Worm (Caenorhabditis elegans): Measurements from ENCODE around the gene ced-3.
A peak's percentile ranks its signal among the peaks of the same experiment; 100 is the strongest.

ced-3 gene

DNA sequence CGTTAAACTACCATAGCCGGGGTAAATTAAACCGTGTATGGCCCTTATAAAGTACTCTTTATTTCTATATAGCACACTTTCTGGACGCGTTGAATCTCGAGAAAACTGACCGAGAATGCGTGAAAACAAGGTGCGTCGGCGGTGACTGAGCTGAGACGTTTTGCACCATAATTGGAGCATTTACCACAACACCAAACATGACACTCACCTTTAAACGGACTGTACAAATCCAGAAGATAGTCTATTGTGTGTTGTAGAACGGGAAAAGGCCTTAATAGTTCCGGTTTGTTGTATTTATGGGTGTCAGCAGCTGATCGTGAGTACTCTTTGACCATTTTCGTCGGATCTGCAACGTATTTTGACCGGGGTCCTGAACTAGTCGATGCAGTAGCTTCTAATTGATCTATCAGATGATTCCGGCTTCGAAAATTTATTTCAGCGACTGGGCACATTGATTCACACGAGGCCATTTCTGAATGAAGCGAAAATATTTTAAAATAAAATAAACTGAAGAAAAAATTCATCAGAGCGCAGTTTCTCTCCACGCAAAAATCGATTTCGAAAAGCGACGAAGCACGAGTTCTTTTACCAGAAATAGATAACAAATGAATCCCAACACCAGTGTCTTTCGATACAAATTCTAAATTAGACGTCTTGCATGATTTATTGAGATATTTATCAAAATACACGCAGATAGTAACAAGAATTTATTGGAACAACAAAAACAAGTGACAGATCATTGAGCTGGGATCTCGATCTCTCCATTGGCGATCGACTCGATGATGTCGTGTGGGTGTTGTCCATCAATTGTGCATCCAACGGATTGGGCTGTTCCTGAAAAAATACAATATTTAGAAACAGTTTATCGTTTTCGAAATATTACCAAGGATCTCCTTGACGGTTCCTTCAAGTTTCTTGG lies 35.3 kb upstream of the ced-3 start, which contains the start of gene tag-115:
tag-115 (minus strand) TSS at position 472 of the 919 bp plus-strand sequence.
- TF ChIP-seq ceh-83 (GFP tag; optimal IDR thresholded peaks at IDR 0.05) = peak; percentile 7
- no peak for TF ChIP-seq lin-32 (GFP tag; optimal IDR thresholded peaks at IDR 0.05)
- TF ChIP-seq ceh-39 (tag; optimal IDR thresholded peaks at IDR 0.05) = no peak

DNA sequence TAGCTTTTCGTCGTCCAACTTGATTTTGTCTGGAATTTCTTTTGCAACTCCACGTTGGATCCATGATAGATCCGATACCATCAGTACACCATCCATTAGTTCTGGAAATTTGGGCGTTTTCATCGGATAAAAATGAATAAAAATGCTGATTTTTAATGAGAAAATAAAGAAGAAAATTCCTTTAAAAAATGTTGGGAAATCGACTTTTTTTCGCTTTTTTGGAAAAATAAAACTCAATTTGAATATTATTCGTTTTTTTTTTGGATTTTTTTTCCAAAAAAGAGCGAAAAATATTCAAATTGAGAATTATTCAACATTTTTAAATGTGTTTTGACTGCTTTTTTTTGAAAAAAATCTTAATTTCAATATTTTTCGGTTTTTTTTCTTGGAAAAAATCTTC lies 32.5 kb upstream of the ced-3 start, which contains the start of gene pwp-1:
pwp-1 (minus strand) TSS at position 101 of the 400 bp plus-strand sequence.
- no peak for TF ChIP-seq hlh-1 (tag; optimal IDR thresholded peaks at IDR 0.05)
- TF ChIP-seq nhr-28 (tag; optimal IDR thresholded peaks at IDR 0.05) = no peak
- TF ChIP-seq mep-1 (tag; optimal IDR thresholded peaks at IDR 0.05) = no peak
- no peak for TF ChIP-seq ces-1 (GFP tag; optimal IDR thresholded peaks at IDR 0.05)
- TF ChIP-seq ceh-83 (GFP tag; optimal IDR thresholded peaks at IDR 0.05) = no peak
- TF ChIP-seq blmp-1 (tag; optimal IDR thresholded peaks at IDR 0.05) = no peak
- no peak for TF ChIP-seq sem-2 (GFP tag; optimal IDR thresholded peaks at IDR 0.05)
- TF ChIP-seq nhr-237 (tag; optimal IDR thresholded peaks at IDR 0.05) = no peak
- no peak for TF ChIP-seq sptf-1 (tag; optimal IDR thresholded peaks at IDR 0.05)
- no peak for TF ChIP-seq lsy-2 (tag; optimal IDR thresholded peaks at IDR 0.05)
- no peak for TF ChIP-seq lin-32 (GFP tag; optimal IDR thresholded peaks at IDR 0.05)
- no peak for TF ChIP-seq mls-2 (tag; optimal IDR thresholded peaks at IDR 0.05)
- no peak for TF ChIP-seq unc-39 (tag; optimal IDR thresholded peaks at IDR 0.05)
- no peak for TF ChIP-seq nhr-2 (tag; optimal IDR thresholded peaks at IDR 0.05)
- TF ChIP-seq elt-1 (tag; optimal IDR thresholded peaks at IDR 0.05; ENCODE audit: borderline replicate concordance, insufficient read depth) = no peak
- TF ChIP-seq tbx-8 (GFP tag; optimal IDR thresholded peaks at IDR 0.05) = no peak
- no peak for TF ChIP-seq zip-8 (tag; optimal IDR thresholded peaks at IDR 0.05)
- no peak for TF ChIP-seq ham-2 (GFP tag; optimal IDR thresholded peaks at IDR 0.05)
- no peak for TF ChIP-seq mab-5 (tag; optimal IDR thresholded peaks at IDR 0.05)

DNA sequence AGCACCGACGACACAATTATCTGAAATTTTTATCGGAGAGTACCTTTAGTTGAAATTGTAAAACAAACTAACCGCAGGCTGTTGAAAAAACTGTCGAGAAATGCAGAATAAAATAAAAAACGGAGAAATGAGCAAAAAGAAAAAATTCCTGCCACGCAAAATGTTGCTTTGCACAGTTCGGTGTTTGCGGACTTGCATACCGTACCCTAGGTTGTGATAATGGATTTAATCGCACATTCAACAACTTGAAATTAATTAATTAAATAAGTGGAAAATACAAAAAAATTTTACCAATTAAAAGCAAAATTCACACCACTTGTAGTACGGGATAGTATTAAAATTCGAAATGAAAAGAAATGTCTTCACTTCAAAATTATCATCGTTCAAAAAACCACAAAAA lies 27.5 kb upstream of the ced-3 start:
- TF ChIP-seq nhr-237 (tag; optimal IDR thresholded peaks at IDR 0.05) (no peak), mls-2 (tag; optimal IDR thresholded peaks at IDR 0.05) (no peak), ztf-11 (tag; optimal IDR thresholded peaks at IDR 0.05) (no peak), lin-13 (tag; optimal IDR thresholded peaks at IDR 0.05) (no peak), ces-1 (GFP tag; optimal IDR thresholded peaks at IDR 0.05) (peak; percentile 85), lsy-2 (tag; optimal IDR thresholded peaks at IDR 0.05) (peak; percentile 96), nhr-76 (tag; optimal IDR thresholded peaks at IDR 0.05) (no peak), mep-1 (tag; optimal IDR thresholded peaks at IDR 0.05) (peak; percentile 28), tbx-8 (GFP tag; optimal IDR thresholded peaks at IDR 0.05) (no peak)

DNA sequence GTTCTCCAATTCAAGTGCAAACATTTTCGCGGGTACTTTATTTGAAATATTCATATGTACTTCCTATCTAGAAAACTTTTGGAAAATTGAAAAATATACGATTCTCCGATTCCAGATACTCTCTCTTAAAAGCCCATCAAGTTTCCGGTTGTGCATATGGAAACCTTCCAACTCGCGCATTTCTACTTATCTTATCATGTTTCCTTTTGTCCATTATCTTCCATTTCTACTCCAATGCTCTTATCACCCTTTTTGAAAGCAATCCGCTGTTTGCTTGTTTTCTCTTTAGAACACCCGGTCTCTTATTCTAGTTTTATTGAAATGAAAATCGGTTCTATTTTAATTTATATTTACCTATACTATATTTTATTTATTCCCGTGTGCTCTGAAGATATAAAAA lies 17.7 kb upstream of the ced-3 start, which contains the start of gene C48D1.5:
C48D1.5 (plus strand) TSS at position 301 of the 400 bp plus-strand sequence.
- TF ChIP-seq nhr-237 (tag; optimal IDR thresholded peaks at IDR 0.05) = no peak
- no peak for TF ChIP-seq nhr-2 (tag; optimal IDR thresholded peaks at IDR 0.05)
- no peak for TF ChIP-seq mls-2 (tag; optimal IDR thresholded peaks at IDR 0.05)
- no peak for TF ChIP-seq unc-120 (tag; optimal IDR thresholded peaks at IDR 0.05; ENCODE audit: poor library complexity, severe bottlenecking)
- no peak for TF ChIP-seq ceh-83 (GFP tag; optimal IDR thresholded peaks at IDR 0.05)
- TF ChIP-seq mep-1 (tag; optimal IDR thresholded peaks at IDR 0.05) = no peak
- no peak for TF ChIP-seq nhr-12 (tag; optimal IDR thresholded peaks at IDR 0.05)
- no peak for TF ChIP-seq ham-2 (GFP tag; optimal IDR thresholded peaks at IDR 0.05)
- TF ChIP-seq elt-1 (tag; optimal IDR thresholded peaks at IDR 0.05; ENCODE audit: borderline replicate concordance, insufficient read depth) = no peak

DNA sequence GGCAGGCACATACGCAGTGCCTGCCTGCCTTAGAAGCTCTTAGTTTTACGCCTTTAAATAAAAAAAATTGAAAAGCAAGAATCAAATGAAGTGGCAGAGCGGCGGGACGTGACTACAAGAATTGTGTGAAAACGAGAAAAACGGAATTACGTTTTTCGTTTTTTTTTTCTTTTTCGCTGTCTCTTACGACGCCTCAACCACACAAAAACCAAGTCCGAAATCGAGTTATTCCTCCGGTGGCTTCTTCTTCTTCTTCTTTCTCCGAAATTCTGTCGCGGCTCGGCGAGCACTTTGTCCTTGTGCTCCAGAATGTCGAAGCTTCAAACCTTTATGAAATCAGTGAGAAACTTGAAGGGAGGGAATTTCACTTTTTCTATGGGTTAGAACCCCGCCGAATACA lies 16.7 kb upstream of the ced-3 start:
- TF ChIP-seq ces-1 (GFP tag; optimal IDR thresholded peaks at IDR 0.05) = peak; percentile 64
- TF ChIP-seq M03D4.4 (tag; optimal IDR thresholded peaks at IDR 0.05) = no peak

DNA sequence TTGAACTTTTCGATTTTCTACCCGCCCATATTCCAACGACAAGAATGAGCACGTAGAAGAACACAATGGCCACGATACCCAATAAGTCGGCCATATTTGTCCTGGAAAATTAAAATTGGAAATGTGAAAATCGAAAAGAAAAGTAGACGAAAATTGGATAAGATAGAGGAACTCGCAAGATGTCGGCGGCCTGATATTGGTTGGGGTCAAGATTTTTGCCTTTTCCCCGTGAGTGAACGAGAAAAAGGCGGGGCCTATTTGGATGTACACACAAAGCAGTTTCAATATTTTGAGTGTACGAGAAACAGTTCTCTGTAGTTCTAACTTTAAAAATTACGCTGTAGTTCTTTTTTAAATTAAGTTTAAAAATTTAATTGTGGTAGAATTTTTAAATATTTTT lies 10.5 kb upstream of the ced-3 start, which contains the start of gene cho-1:
cho-1 (minus strand) TSS at position 101 of the 400 bp plus-strand sequence.
- no peak for TF ChIP-seq lin-13 (tag; optimal IDR thresholded peaks at IDR 0.05)
- no peak for TF ChIP-seq elt-1 (tag; optimal IDR thresholded peaks at IDR 0.05; ENCODE audit: borderline replicate concordance, insufficient read depth)
- TF ChIP-seq M03D4.4 (tag; optimal IDR thresholded peaks at IDR 0.05) = no peak
- no peak for TF ChIP-seq ceh-39 (tag; optimal IDR thresholded peaks at IDR 0.05)
- TF ChIP-seq elt-3 (tag; optimal IDR thresholded peaks at IDR 0.05) = no peak
- TF ChIP-seq nhr-28 (tag; optimal IDR thresholded peaks at IDR 0.05) = no peak
- no peak for TF ChIP-seq nhr-2 (tag; optimal IDR thresholded peaks at IDR 0.05)
- TF ChIP-seq snpc-4 (tag; optimal IDR thresholded peaks at IDR 0.05) = no peak
